Fruit fly (Drosophila melanogaster) whole organism, embryonic: Measurements from ENCODE around the gene CG13258.
A peak's percentile ranks its signal among the peaks of the same experiment; 100 is the strongest.

ENCODE experiments used
- ATbp ChIP-seq: fragments of 200-800 bp; sonication (Bioruptor generic); optimal IDR thresholded peaks from 2 replicates; lab custom pipeline; 2017; ENCODE audit warnings: missing biosample characterization, mild to moderate bottlenecking, missing genetic modification characterization, missing genetic modification reagents
- CG10321 ChIP-seq: fragments of 200-800 bp; sonication (Bioruptor generic); IDR thresholded peaks from 2 replicates; pipeline ENCODE4 v1.3.6; 2022; ENCODE audit warnings: missing biosample characterization, missing genetic modification characterization
- CG10959 ChIP-seq: fragments of 200-800 bp; sonication (Bioruptor generic); IDR thresholded peaks from 2 replicates; pipeline ENCODE4 v1.3.6; 2022; ENCODE audit warnings: missing biosample characterization, missing genetic modification characterization
- CG12391 ChIP-seq: fragments of 200-800 bp; sonication (Bioruptor generic); optimal IDR thresholded peaks from 3 replicates; lab custom pipeline; 2018; ENCODE audit warnings: missing biosample characterization, mild to moderate bottlenecking, missing genetic modification characterization, moderate library complexity
- CG12659 ChIP-seq: fragments of 200-800 bp; sonication (Bioruptor generic); optimal IDR thresholded peaks from 3 replicates; lab custom pipeline; 2017; ENCODE audit warnings: mild to moderate bottlenecking, missing biosample characterization, missing genetic modification reagents, missing genetic modification characterization
- CG14860 ChIP-seq: fragments of 200-800 bp; sonication (Bioruptor generic); IDR thresholded peaks from 3 replicates; pipeline ENCODE4 v1.3.6; 2022; ENCODE audit warnings: missing biosample characterization, missing genetic modification characterization; ENCODE audit not compliant: partially characterized antibody
- CG15011 ChIP-seq: fragments of 200-800 bp; sonication (Bioruptor generic); optimal IDR thresholded peaks from 3 replicates; lab custom pipeline; 2018; ENCODE audit warnings: missing biosample characterization, mild to moderate bottlenecking, missing genetic modification characterization
- CG1603 ChIP-seq: fragments of 200-800 bp; sonication (Bioruptor generic); optimal IDR thresholded peaks from 2 replicates; lab custom pipeline; 2019; ENCODE audit warnings: missing biosample characterization, mild to moderate bottlenecking, missing genetic modification characterization, moderate library complexity
- CG16863 ChIP-seq: fragments of 200-800 bp; sonication (Bioruptor generic); optimal IDR thresholded peaks from 3 replicates; lab custom pipeline; 2016; ENCODE audit warnings: missing biosample characterization, missing genetic modification characterization
- CG17359 ChIP-seq: fragments of 200-800 bp; sonication (Bioruptor generic); optimal IDR thresholded peaks from 3 replicates; lab custom pipeline; 2018; ENCODE audit warnings: missing biosample characterization, mild to moderate bottlenecking, missing genetic modification characterization, moderate library complexity
- CG2129 ChIP-seq: fragments of 200-800 bp; sonication (Bioruptor generic); IDR thresholded peaks from 2 replicates; pipeline ENCODE4 v1.3.6; 2022; ENCODE audit warnings: missing biosample characterization, missing genetic modification characterization; ENCODE audit not compliant: partially characterized antibody
- CG31224 ChIP-seq: fragments of 200-800 bp; sonication (Bioruptor generic); IDR thresholded peaks from 2 replicates; pipeline ENCODE4 v1.3.6; 2022; ENCODE audit warnings: missing biosample characterization, missing genetic modification characterization
- CG31441 ChIP-seq: fragments of 200-800 bp; sonication (Bioruptor generic); IDR thresholded peaks from 2 replicates; pipeline ENCODE4 v1.3.6; 2022; ENCODE audit warnings: missing biosample characterization, missing genetic modification characterization
- CG3281 ChIP-seq: fragments of 200-800 bp; sonication (Bioruptor generic); optimal IDR thresholded peaks from 3 replicates; lab custom pipeline; 2017; ENCODE audit warnings: missing biosample characterization, mild to moderate bottlenecking, missing genetic modification characterization
- CG33213 ChIP-seq: fragments of 200-800 bp; sonication (Bioruptor generic); optimal IDR thresholded peaks from 3 replicates; lab custom pipeline; 2016; ENCODE audit warnings: missing biosample characterization, missing genetic modification characterization
- CG42726 ChIP-seq: fragments of 200-800 bp; sonication (Bioruptor generic); IDR thresholded peaks from 2 replicates; pipeline ENCODE4 v1.3.6; 2022; ENCODE audit warnings: missing biosample characterization, missing genetic modification characterization; ENCODE audit not compliant: partially characterized antibody
- CG43689 ChIP-seq: fragments of 200-800 bp; sonication (Bioruptor generic); IDR thresholded peaks from 2 replicates; pipeline ENCODE4 v1.3.6; 2022; ENCODE audit warnings: missing biosample characterization, missing genetic modification characterization
- CG4730 ChIP-seq: fragments of 200-800 bp; sonication (Bioruptor generic); IDR thresholded peaks from 2 replicates; pipeline ENCODE4 v1.3.6; 2022; ENCODE audit warnings: missing biosample characterization, missing genetic modification characterization
- CG7786 ChIP-seq: fragments of 200-800 bp; sonication (Bioruptor generic); optimal IDR thresholded peaks from 2 replicates; lab custom pipeline; 2016; ENCODE audit warnings: missing biosample characterization, missing genetic modification characterization
- CG7839 ChIP-seq: fragments of 200-800 bp; sonication (Bioruptor generic); optimal IDR thresholded peaks from 3 replicates; lab custom pipeline; 2018; ENCODE audit warnings: missing biosample characterization, mild to moderate bottlenecking, missing genetic modification characterization, moderate library complexity
- CG8281 ChIP-seq: fragments of 200-800 bp; sonication (Bioruptor generic); optimal IDR thresholded peaks from 2 replicates; lab custom pipeline; 2018; ENCODE audit warnings: missing biosample characterization, mild to moderate bottlenecking, missing genetic modification characterization, moderate library complexity
- D19A ChIP-seq: fragments of 200-800 bp; optimal IDR thresholded peaks from 3 replicates; lab custom pipeline; 2019; ENCODE audit warnings: missing biosample characterization, mild to moderate bottlenecking, missing genetic modification characterization, moderate library complexity
- D19B ChIP-seq: fragments of 200-800 bp; sonication (Bioruptor generic); optimal IDR thresholded peaks from 2 replicates; lab custom pipeline; 2017; ENCODE audit warnings: missing biosample characterization, mild to moderate bottlenecking, missing genetic modification characterization
- Dip3 ChIP-seq: fragments of 200-800 bp; sonication (Bioruptor generic); optimal IDR thresholded peaks from 3 replicates; lab custom pipeline; 2016; ENCODE audit warnings: missing biosample characterization, missing genetic modification characterization
- Eip74EF ChIP-seq, 2 experiments: fragments of 200-800 bp in 1 of 2; fragments of >200 bp in 1 of 2; sonication (Bioruptor generic) in 1 of 2; optimal IDR thresholded peaks; 2 replicates each; lab custom pipeline; 2017 to 2019; ENCODE audit warnings: missing biosample characterization in 2 of 2, missing genetic modification characterization in 2 of 2, mild to moderate bottlenecking in 1 of 2, moderate library complexity in 1 of 2
- Gug ChIP-seq: fragments of 200-800 bp; sonication (Bioruptor generic); IDR thresholded peaks from 4 replicates; pipeline ENCODE4 v1.3.6; 2022; ENCODE audit warnings: missing biosample characterization, missing genetic modification characterization
- HHEX ChIP-seq: fragments of 200-800 bp; sonication (Bioruptor generic); optimal IDR thresholded peaks from 3 replicates; lab custom pipeline; 2017; ENCODE audit warnings: missing biosample characterization, mild to moderate bottlenecking, missing genetic modification characterization, missing genetic modification reagents
- HLH54F ChIP-seq: fragments of 200-800 bp; sonication (Bioruptor generic); optimal IDR thresholded peaks from 3 replicates; lab custom pipeline; 2016; ENCODE audit warnings: missing biosample characterization, missing genetic modification characterization
- Hmr ChIP-seq: fragments of 200-800 bp; sonication (Bioruptor generic); optimal IDR thresholded peaks from 3 replicates; lab custom pipeline; 2017; ENCODE audit warnings: mild to moderate bottlenecking, missing biosample characterization, missing genetic modification reagents, missing genetic modification characterization
- Nf-YA ChIP-seq: fragments of 200-800 bp; sonication (Bioruptor generic); IDR thresholded peaks from 2 replicates; pipeline ENCODE4 v1.3.6; 2022; ENCODE audit warnings: missing biosample characterization, missing genetic modification characterization
- Taf1 ChIP-seq: fragments of 200-800 bp; sonication (Bioruptor generic); IDR thresholded peaks from 2 replicates; pipeline ENCODE4 v1.3.6; 2022; ENCODE audit warnings: missing biosample characterization, missing genetic modification characterization
- abd-A ChIP-seq: fragments of 200-800 bp; sonication (Bioruptor generic); optimal IDR thresholded peaks from 3 replicates; lab custom pipeline; 2019; ENCODE audit warnings: missing biosample characterization, mild to moderate bottlenecking, missing genetic modification characterization, moderate library complexity
- bcd ChIP-seq: fragments of 200-800 bp; sonication (Bioruptor generic); optimal IDR thresholded peaks from 2 replicates; lab custom pipeline; 2017; ENCODE audit warnings: missing biosample characterization, mild to moderate bottlenecking, missing genetic modification characterization
- caup ChIP-seq: fragments of 200-800 bp; sonication (Bioruptor generic); optimal IDR thresholded peaks from 3 replicates; lab custom pipeline; 2017; ENCODE audit warnings: missing biosample characterization, mild to moderate bottlenecking, missing genetic modification characterization, moderate library complexity; ENCODE audit not compliant: severe bottlenecking
- cwo ChIP-seq: fragments of 200-800 bp; sonication (Bioruptor generic); optimal IDR thresholded peaks from 3 replicates; lab custom pipeline; 2017; ENCODE audit warnings: missing biosample characterization, missing genetic modification characterization, mild to moderate bottlenecking, moderate library complexity, missing genetic modification reagents
- dm ChIP-seq: fragments of 200-800 bp; sonication (Bioruptor generic); optimal IDR thresholded peaks from 3 replicates; lab custom pipeline; 2016; ENCODE audit warnings: missing biosample characterization, missing genetic modification characterization
- dpn ChIP-seq, 2 experiments: fragments of 200-800 bp; sonication (Bioruptor generic); optimal IDR thresholded peaks; 3 replicates each; lab custom pipeline; 2016; ENCODE audit warnings: missing biosample characterization in 2 of 2, missing genetic modification characterization in 2 of 2
- ems ChIP-seq: fragments of 200-800 bp; sonication (Bioruptor generic); optimal IDR thresholded peaks from 3 replicates; lab custom pipeline; 2016; ENCODE audit warnings: missing biosample characterization, missing genetic modification characterization
- ftz-f1 ChIP-seq: fragments of 200-800 bp; sonication (Bioruptor generic); optimal IDR thresholded peaks from 2 replicates; lab custom pipeline; 2016; ENCODE audit warnings: missing biosample characterization, missing genetic modification characterization
- ham ChIP-seq: fragments of 200-800 bp; sonication (Bioruptor generic); IDR thresholded peaks from 2 replicates; pipeline ENCODE4 v1.3.6; 2022; ENCODE audit warnings: missing biosample characterization, missing genetic modification characterization
- insv ChIP-seq, 2 experiments: fragments of 200-800 bp; sonication (Bioruptor generic); optimal IDR thresholded peaks; 3 replicates each; lab custom pipeline; 2016 to 2018; ENCODE audit warnings: missing biosample characterization in 2 of 2, missing genetic modification characterization in 2 of 2
- kah ChIP-seq: fragments of 200-800 bp; sonication (Bioruptor generic); optimal IDR thresholded peaks from 2 replicates; lab custom pipeline; 2018; ENCODE audit warnings: missing biosample characterization, mild to moderate bottlenecking, missing genetic modification characterization
- nau ChIP-seq: fragments of 200-800 bp; sonication (Bioruptor generic); optimal IDR thresholded peaks from 3 replicates; lab custom pipeline; 2017; ENCODE audit warnings: missing biosample characterization, mild to moderate bottlenecking, missing genetic modification characterization, missing genetic modification reagents
- pho ChIP-seq: fragments of 200-800 bp; sonication (Bioruptor generic); optimal IDR thresholded peaks from 2 replicates; lab custom pipeline; 2016; ENCODE audit warnings: missing biosample characterization, missing genetic modification characterization
- sd ChIP-seq: fragments of 200-800 bp; sonication (Bioruptor generic); optimal IDR thresholded peaks from 3 replicates; lab custom pipeline; 2018; ENCODE audit warnings: missing biosample characterization, mild to moderate bottlenecking, missing genetic modification characterization, moderate library complexity
- tup ChIP-seq: fragments of 200-800 bp; sonication (Bioruptor generic); optimal IDR thresholded peaks from 2 replicates; lab custom pipeline; 2016; ENCODE audit warnings: missing biosample characterization, mild to moderate bottlenecking, missing genetic modification characterization, moderate library complexity
- vfl ChIP-seq: fragments of 200-800 bp; sonication (Bioruptor generic); optimal IDR thresholded peaks from 2 replicates; lab custom pipeline; 2016; ENCODE audit warnings: missing biosample characterization, missing genetic modification characterization

The CG13258 gene

dm6 chr2L:16284306-16285299, 8.2 kb downstream of the CG13258 start (continued):
- TF ChIP-seq ftz-f1 (GFP tag; lab: Kevin White, UChicago) (peak; percentile 31), CG14860 (GFP tag; lab: Robert Waterston, UW) (no peak), vfl (GFP tag; lab: Kevin White, UChicago) (no peak), CG42726 (no peak), ems (GFP tag; lab: Kevin White, UChicago) (peak; percentile 24), CG33213 (GFP tag; lab: Kevin White, UChicago) (no peak), dpn (GFP tag; optimal IDR thresholded peaks at IDR 0.05; lab: Kevin White, UChicago) (peak; percentile 56 to 63), CG7839 (tag; lab: Kevin White, UChicago) (peak; percentile 59), CG8281 (tag; lab: Kevin White, UChicago) (peak; percentile 40), CG12659 (GFP tag; lab: Kevin White, UChicago) (peak; percentile 47), ATbp (GFP tag; lab: Kevin White, UChicago) (peak; percentile 52), HLH54F (peak; percentile 48), D19A (no peak), CG7786 (GFP tag; lab: Kevin White, UChicago) (peak; percentile 5), CG16863 (GFP tag; lab: Kevin White, UChicago) (peak; percentile 5), CG31224 (GFP tag; lab: Robert Waterston, UW) (no peak), CG1603 (tag; lab: Kevin White, UChicago) (peak; percentile 30), nau (GFP tag; lab: Kevin White, UChicago) (peak; percentile 51), CG10321 (GFP tag; lab: Robert Waterston, UW) (no peak), abd-A (tag; lab: Kevin White, UChicago) (peak; percentile 54), sd (tag; lab: Kevin White, UChicago) (peak; percentile 41), HHEX (GFP tag; lab: Kevin White, UChicago) (peak; percentile 62), CG15011 (no peak), CG17359 (tag; lab: Kevin White, UChicago) (peak; percentile 54), Dip3 (peak; percentile 49), Hmr (GFP tag; lab: Kevin White, UChicago) (peak; percentile 74), dm (GFP tag; lab: Kevin White, UChicago) (peak; percentile 47), Nf-YA (GFP tag; lab: Robert Waterston, UW) (no peak), bcd (peak; percentile 23), pho (peak; percentile 64), CG2129 (no peak), tup (GFP tag; lab: Kevin White, UChicago) (no peak), cwo (peak; percentile 72), CG4730 (GFP tag; lab: Robert Waterston, UW) (no peak), Eip74EF (GFP tag; optimal IDR thresholded peaks at IDR 0.05; lab: Kevin White, UChicago) (peak in 1 of 2 experiments; percentile 29), Taf1 (GFP tag; lab: Robert Waterston, UW) (no peak), ham (GFP tag; lab: Robert Waterston, UW) (no peak), CG12391 (tag; lab: Kevin White, UChicago) (peak; percentile 56), CG3281 (GFP tag; lab: Kevin White, UChicago) (peak; percentile 83), insv (GFP tag; optimal IDR thresholded peaks at IDR 0.05; lab: Kevin White, UChicago) (no peak), caup (GFP tag; lab: Kevin White, UChicago) (peak; percentile 35), Gug (0 out of 4 replicates have a peak, but pooled peaks have one; percentile 5), D19B (GFP tag; lab: Kevin White, UChicago) (peak; percentile 46), CG43689 (GFP tag; lab: Robert Waterston, UW) (no peak), kah (GFP tag; lab: Kevin White, UChicago) (peak; percentile 53), CG10959 (GFP tag; lab: Robert Waterston, UW) (no peak), CG31441 (GFP tag; lab: Robert Waterston, UW) (no peak)
